Worm (Caenorhabditis elegans): ENCODE measurements around the gene eol-1.
A peak's percentile ranks its signal among the peaks of the same experiment; 100 is the strongest.

eol-1 gene

ce11 chrV:14027384-14027783 lies 46.7 kb upstream of the eol-1 start, which contains the start of gene T08G5.3:
TSS of gene T08G5.3 (minus strand) at chrV:14027484.
- TF ChIP-seq unc-62 (GFP tag; optimal IDR thresholded peaks at IDR 0.05), result no peak
- no peak for TF ChIP-seq eor-1 (tag; optimal IDR thresholded peaks at IDR 0.05)
- TF ChIP-seq nhr-25 (tag; optimal IDR thresholded peaks at IDR 0.05), result no peak
- no peak for TF ChIP-seq aly-2 (tag; optimal IDR thresholded peaks at IDR 0.05)
- TF ChIP-seq nhr-237 (tag; optimal IDR thresholded peaks at IDR 0.05), result no peak
- no peak for TF ChIP-seq jun-1 (tag; optimal IDR thresholded peaks at IDR 0.05)
- no peak for TF ChIP-seq ceh-16 (tag; optimal IDR thresholded peaks at IDR 0.05)
- no peak for TF ChIP-seq lin-39 (tag; optimal IDR thresholded peaks at IDR 0.05)
- TF ChIP-seq nhr-67 (tag; optimal IDR thresholded peaks at IDR 0.05), result no peak
- TF ChIP-seq fos-1 (tag; optimal IDR thresholded peaks at IDR 0.05), result no peak
- no peak for TF ChIP-seq pqm-1 (tag; optimal IDR thresholded peaks at IDR 0.05)
- no peak for TF ChIP-seq ZK546.5 (tag; optimal IDR thresholded peaks at IDR 0.05)

DNA sequence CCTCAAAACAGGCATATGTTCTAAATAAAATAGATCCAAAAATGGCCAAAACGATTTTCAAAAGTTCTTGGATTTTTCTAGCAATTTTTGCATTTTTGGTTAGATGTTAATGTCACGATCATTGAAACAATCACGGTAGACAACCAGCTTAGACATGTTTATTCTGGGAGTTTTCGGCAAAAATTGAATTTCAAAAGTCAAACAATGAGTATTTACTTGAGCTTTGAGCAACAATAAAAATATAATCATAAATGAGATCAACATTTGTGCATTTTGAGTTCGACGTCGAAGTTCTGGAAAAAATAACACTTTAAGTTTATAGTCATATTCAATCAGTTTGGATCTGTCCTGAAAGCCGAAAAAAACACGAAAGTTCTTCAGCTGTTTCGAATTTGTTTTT lies 45.5 kb upstream of the eol-1 start, which contains the start of gene T08G5.2:
TSS of gene T08G5.2 (minus strand) at position 101 of the 400 bp plus-strand sequence.
- TF ChIP-seq nhr-77 (tag; optimal IDR thresholded peaks at IDR 0.05), result no peak
- TF ChIP-seq jun-1 (tag; optimal IDR thresholded peaks at IDR 0.05), result no peak
- TF ChIP-seq nhr-25 (tag; optimal IDR thresholded peaks at IDR 0.05), result no peak
- no peak for TF ChIP-seq hmg-11 (tag; optimal IDR thresholded peaks at IDR 0.05)
- no peak for TF ChIP-seq ceh-28 (tag; optimal IDR thresholded peaks at IDR 0.05)
- no peak for TF ChIP-seq fkh-2 (tag; optimal IDR thresholded peaks at IDR 0.05)
- TF ChIP-seq daf-12 (tag; optimal IDR thresholded peaks at IDR 0.05), result no peak
- TF ChIP-seq nhr-76 (tag; optimal IDR thresholded peaks at IDR 0.05), result no peak
- no peak for TF ChIP-seq ama-1 (optimal IDR thresholded peaks at IDR 0.05)
- no peak for TF ChIP-seq nhr-237 (tag; optimal IDR thresholded peaks at IDR 0.05)
- no peak for TF ChIP-seq unc-39 (tag; optimal IDR thresholded peaks at IDR 0.05)
- TF ChIP-seq mml-1 (tag; optimal IDR thresholded peaks at IDR 0.05), result no peak
- no peak for TF ChIP-seq zag-1 (tag; optimal IDR thresholded peaks at IDR 0.05)
- TF ChIP-seq eor-1 (tag; optimal IDR thresholded peaks at IDR 0.05), result no peak
- TF ChIP-seq nhr-43 (tag; optimal IDR thresholded peaks at IDR 0.05; ENCODE audit: poor library complexity, severe bottlenecking), result no peak

ce11 chrV:14023074-14023473 lies 42.4 kb upstream of the eol-1 start, which contains the start of gene T08G5.15:
TSS of gene T08G5.15 (minus strand) at chrV:14023174.
- TF ChIP-seq ceh-28 (tag; optimal IDR thresholded peaks at IDR 0.05) (no peak), tbx-2 (tag; optimal IDR thresholded peaks at IDR 0.05) (no peak), lin-39 (tag; optimal IDR thresholded peaks at IDR 0.05) (no peak)

DNA sequence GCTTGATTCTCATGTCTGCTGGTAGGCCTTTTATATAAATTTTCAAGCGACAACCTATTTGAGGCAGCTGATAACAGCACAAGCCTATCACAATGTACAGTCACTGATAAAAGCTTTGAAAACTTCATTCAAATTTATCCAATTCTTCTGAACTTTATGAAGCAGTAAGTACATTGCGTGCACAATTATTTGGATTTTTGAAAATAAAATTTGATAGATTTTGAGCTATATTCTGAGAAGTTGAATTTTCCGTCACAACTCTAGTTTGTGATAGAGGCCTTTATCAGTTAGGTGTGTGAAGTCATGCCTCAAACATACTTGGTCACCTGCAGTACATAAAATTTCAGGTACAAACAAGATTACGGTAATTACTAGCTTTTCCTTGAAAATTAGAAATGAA lies 37.9 kb upstream of the eol-1 start, which contains the start of the genes mtl-2 and T08G5.1:
TSS of gene mtl-2 (minus strand) at position 34 of the 400 bp plus-strand sequence.
TSS of gene T08G5.1 (plus strand) at position 127 of the 400 bp plus-strand sequence.
- TF ChIP-seq elt-2 (tag; optimal IDR thresholded peaks at IDR 0.05) (peak; percentile 75), egl-27 (tag; optimal IDR thresholded peaks at IDR 0.05) (no peak), pqm-1 (tag; optimal IDR thresholded peaks at IDR 0.05) (peak; percentile 28)

DNA sequence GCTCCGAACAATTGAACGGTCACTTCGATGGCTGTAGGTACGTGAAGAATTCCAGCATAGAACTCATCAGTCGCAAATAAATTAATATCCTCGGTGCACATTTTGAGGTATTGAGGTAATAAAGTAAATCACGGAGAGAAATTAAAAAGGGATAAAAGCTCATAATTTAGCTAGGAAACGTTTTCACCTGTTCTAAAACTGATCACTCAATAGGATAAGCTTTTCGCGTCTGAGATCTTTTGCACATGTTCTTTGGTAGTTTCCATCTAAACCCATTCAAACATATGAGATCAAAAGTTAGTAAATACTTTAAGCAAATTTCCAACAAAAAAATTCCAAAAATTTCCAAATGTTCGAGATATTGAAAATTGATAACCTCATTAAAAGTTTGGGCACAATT lies 36.8 kb upstream of the eol-1 start, which contains the start of gene srh-308:
TSS of gene srh-308 (minus strand) at position 101 of the 400 bp plus-strand sequence.
- TF ChIP-seq eor-1 (tag; optimal IDR thresholded peaks at IDR 0.05) (no peak), fkh-2 (tag; optimal IDR thresholded peaks at IDR 0.05) (no peak), nhr-237 (tag; optimal IDR thresholded peaks at IDR 0.05) (no peak), pha-4 (tag; optimal IDR thresholded peaks at IDR 0.05) (no peak), lin-39 (tag; optimal IDR thresholded peaks at IDR 0.05) (no peak), elt-3 (tag; optimal IDR thresholded peaks at IDR 0.05) (no peak), lin-15B (tag; optimal IDR thresholded peaks at IDR 0.05) (no peak), nhr-28 (tag; optimal IDR thresholded peaks at IDR 0.05) (no peak), ceh-82 (tag; optimal IDR thresholded peaks at IDR 0.05) (no peak), nhr-67 (tag; optimal IDR thresholded peaks at IDR 0.05) (no peak), nhr-43 (tag; optimal IDR thresholded peaks at IDR 0.05; ENCODE audit: poor library complexity, severe bottlenecking) (no peak), nhr-25 (tag; optimal IDR thresholded peaks at IDR 0.05) (no peak), fos-1 (tag; optimal IDR thresholded peaks at IDR 0.05) (no peak), egl-5 (tag; optimal IDR thresholded peaks at IDR 0.05) (no peak)

DNA sequence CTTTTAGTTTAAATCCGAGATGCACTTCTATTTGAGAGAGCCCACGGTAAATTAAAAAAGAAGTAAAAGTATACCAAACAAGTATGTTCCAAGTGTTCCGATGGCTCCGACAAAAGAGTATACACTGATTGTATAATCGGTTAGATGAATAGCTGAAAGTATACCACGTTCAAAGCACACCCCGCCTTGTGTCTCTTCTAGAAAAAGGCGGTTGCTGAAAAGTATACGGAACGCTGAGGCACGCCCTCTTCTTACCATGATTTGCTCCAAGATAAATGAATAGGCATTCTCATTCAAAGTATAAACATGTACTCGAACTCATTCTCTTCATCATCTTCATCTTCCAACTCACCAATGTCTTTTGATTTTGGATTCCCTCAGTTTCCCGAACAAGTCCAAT lies 33.7 kb upstream of the eol-1 start, which contains the start of gene end-3:
TSS of gene end-3 (plus strand) at position 301 of the 400 bp plus-strand sequence.
- TF ChIP-seq hmg-11 (tag; optimal IDR thresholded peaks at IDR 0.05), result no peak
- no peak for TF ChIP-seq nhr-28 (tag; optimal IDR thresholded peaks at IDR 0.05)
- no peak for TF ChIP-seq sea-2 (GFP tag; optimal IDR thresholded peaks at IDR 0.05)
- no peak for TF ChIP-seq nhr-67 (tag; optimal IDR thresholded peaks at IDR 0.05)
